Worm (Caenorhabditis elegans): ENCODE measurements around the gene H14E04.2.

The H14E04.2 gene

ce11 chrIII:2349956-2350355 is 26.0 kb upstream of the H14E04.2 start:
- no peak for TF ChIP-seq Y53F4B.3 (GFP tag; IDR thresholded peaks at IDR 0.05)
- TF ChIP-seq F37B4.10 (GFP tag; IDR thresholded peaks at IDR 0.05): no peak
- no peak for TF ChIP-seq lin-54 (GFP tag; optimal IDR thresholded peaks at IDR 0.05)

ce11 chrIII:2362648-2363047 is 13.3 kb upstream of the H14E04.2 start, which contains the start of gene srd-69:
srd-69 (plus strand) TSS chrIII:2362948.
- TF ChIP-seq zim-3 (tag; optimal IDR thresholded peaks at IDR 0.05) (no peak), lsy-27 (tag; optimal IDR thresholded peaks at IDR 0.05; ENCODE audit: borderline replicate concordance, insufficient read depth) (no peak), bed-1 (GFP tag; IDR thresholded peaks at IDR 0.05) (no peak), ceh-91 (GFP tag; IDR thresholded peaks at IDR 0.05) (no peak)

- TF ChIP-seq attf-6 (GFP tag; IDR thresholded peaks at IDR 0.05) (no peak), ztf-25 (GFP tag; IDR thresholded peaks at IDR 0.05) (no peak), lin-54 (GFP tag; optimal IDR thresholded peaks at IDR 0.05) (no peak), egl-18 (GFP tag; IDR thresholded peaks at IDR 0.05) (no peak), F57C9.4 (tag; optimal IDR thresholded peaks at IDR 0.05) (no peak)
Observed at ce11 chrIII:2368424-2368823, 7.6 kb upstream of the H14E04.2 start, which contains the start of gene H04J21.4. H04J21.4 (minus strand) TSS chrIII:2368524.

ce11 chrIII:2371864-2372263 is 4.1 kb upstream of the H14E04.2 start, which contains the start of gene H04J21.1:
H04J21.1 (minus strand) TSS chrIII:2371964.
- TF ChIP-seq ceh-27 (GFP tag; optimal IDR thresholded peaks at IDR 0.05): no peak
- TF ChIP-seq aptf-3 (GFP tag; IDR thresholded peaks at IDR 0.05): no peak
- no peak for TF ChIP-seq Y79H2A.3 (GFP tag; conservative IDR thresholded peaks at IDR 0.05)
- TF ChIP-seq snpc-3.4 (tag; optimal IDR thresholded peaks at IDR 0.05): no peak
- no peak for TF ChIP-seq lir-1 (GFP tag; conservative IDR thresholded peaks at IDR 0.05)
- no peak for TF ChIP-seq efl-1 (GFP tag; optimal IDR thresholded peaks at IDR 0.05)
- no peak for TF ChIP-seq ztf-28 (GFP tag; IDR thresholded peaks at IDR 0.05)
- no peak for TF ChIP-seq zim-3 (tag; optimal IDR thresholded peaks at IDR 0.05)
- TF ChIP-seq athp-1 (tag; optimal IDR thresholded peaks at IDR 0.05): no peak
- TF ChIP-seq D2030.7 (GFP tag; IDR thresholded peaks at IDR 0.05): no peak
- no peak for TF ChIP-seq snpc-4 (GFP tag; optimal IDR thresholded peaks at IDR 0.05)
- TF ChIP-seq snpc-4 (tag; optimal IDR thresholded peaks at IDR 0.05): no peak
- no peak for TF ChIP-seq ets-4 (GFP tag; optimal IDR thresholded peaks at IDR 0.05)
- no peak for TF ChIP-seq nfya-2 (GFP tag; IDR thresholded peaks at IDR 0.05)
- no peak for TF ChIP-seq mes-4 (tag; optimal IDR thresholded peaks at IDR 0.05)
- no peak for TF ChIP-seq hmg-20 (GFP tag; IDR thresholded peaks at IDR 0.05)
- TF ChIP-seq snpc-1.1 (tag; optimal IDR thresholded peaks at IDR 0.05; ENCODE audit: insufficient read depth): no peak
- TF ChIP-seq nfya-1 (tag; optimal IDR thresholded peaks at IDR 0.05; ENCODE audit: borderline replicate concordance, insufficient read depth): no peak

- TF ChIP-seq ama-1 (optimal IDR thresholded peaks at IDR 0.05) (no peak), ama-1 (GFP tag; optimal IDR thresholded peaks at IDR 0.05) (no peak), Y95B8A.8 (GFP tag; IDR thresholded peaks at IDR 0.05) (no peak), tbp1 (GFP tag; optimal IDR thresholded peaks at IDR 0.05) (no peak), dpl-1 (GFP tag; optimal IDR thresholded peaks at IDR 0.05) (no peak), gei-17 (GFP tag; optimal IDR thresholded peaks at IDR 0.05) (no peak), bed-1 (GFP tag; IDR thresholded peaks at IDR 0.05) (no peak)
Observed at ce11 chrIII:2384364-2384763, 8.4 kb downstream of the H14E04.2 start.
